Fruit fly (Drosophila melanogaster): ENCODE results near the gene CG46313.

DNA sequence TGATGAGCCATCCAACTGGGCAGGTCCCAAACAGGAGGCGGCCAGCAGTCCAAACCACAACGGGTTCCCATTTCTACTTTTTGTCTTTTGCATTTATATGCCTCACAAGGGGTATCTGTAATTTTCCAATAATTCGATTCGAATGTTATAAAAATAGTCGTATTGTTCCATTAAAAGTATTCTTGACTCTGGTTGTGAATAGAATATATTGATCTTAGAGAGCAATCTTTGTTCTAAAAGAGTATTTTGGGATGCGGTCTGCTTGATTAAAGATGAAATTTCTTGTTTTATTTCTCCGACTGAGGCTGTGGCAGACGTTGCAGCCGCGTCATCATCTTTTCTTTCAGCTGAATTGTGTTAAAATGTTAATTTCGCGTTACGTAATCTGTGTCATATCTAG lies 55.6 kb downstream of the CG46313 start:
- no peak for TF ChIP-seq CG8478 (optimal IDR thresholded peaks at IDR 0.05)
- no peak for TF ChIP-seq CTCF (optimal IDR thresholded peaks at IDR 0.05)
